Worm (Caenorhabditis elegans): Measurements from ENCODE around the gene C08F1.12.

The C08F1.12 gene

DNA sequence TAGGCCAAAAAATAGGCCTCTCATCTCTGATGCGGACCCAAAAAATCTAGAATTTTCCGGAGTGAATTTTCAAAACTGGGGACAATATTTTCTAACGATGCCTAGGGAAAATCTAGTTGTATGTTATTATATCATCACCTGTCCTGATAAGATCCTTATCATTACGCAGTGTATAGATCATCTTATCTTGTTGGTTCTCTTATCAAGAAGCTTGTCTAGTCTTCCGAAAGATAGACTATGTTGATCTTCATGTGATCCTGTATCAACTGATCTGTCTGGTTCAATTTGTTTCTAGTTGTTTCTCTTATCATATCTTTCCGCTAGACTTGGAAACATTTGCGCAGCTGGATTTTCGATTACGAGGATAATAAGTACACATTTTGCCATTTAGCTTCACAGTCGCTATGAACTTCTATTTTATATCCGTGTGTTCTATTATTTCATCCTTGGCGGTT lies 44.6 kb upstream of the C08F1.12 start, which contains the start of gene C52E2.3:
TSS of gene C52E2.3 (plus strand) at position 405 of the 455 bp plus-strand sequence.
- TF ChIP-seq zfp-2 (tag; optimal IDR thresholded peaks at IDR 0.05) (no peak), hlh-11 (tag; optimal IDR thresholded peaks at IDR 0.05) (peak; percentile 6)

DNA sequence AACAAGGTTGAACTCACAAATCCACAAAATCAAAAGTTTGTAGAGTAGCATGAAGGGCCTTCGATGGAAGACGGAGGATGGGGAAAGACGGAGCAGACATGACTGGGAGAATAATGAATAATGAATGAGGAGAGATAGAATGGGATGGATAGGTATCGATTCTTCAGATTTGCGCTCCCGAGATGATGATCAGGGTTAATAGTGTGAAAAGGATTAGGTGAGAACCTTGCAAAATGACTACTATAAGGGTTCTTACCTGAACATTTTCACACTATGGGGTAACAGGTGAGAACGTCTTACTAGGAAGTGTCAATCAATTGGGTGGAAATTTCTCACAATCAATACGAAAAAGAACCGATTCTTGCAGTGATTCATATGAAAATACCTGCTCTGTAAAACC lies 44.0 kb upstream of the C08F1.12 start, which contains the start of gene fbxb-96:
TSS of gene fbxb-96 (minus strand) at position 101 of the 400 bp plus-strand sequence.
- TF ChIP-seq daf-19 (GFP tag; conservative IDR thresholded peaks at IDR 0.05) (no peak), nhr-28 (tag; optimal IDR thresholded peaks at IDR 0.05) (no peak), daf-12 (tag; optimal IDR thresholded peaks at IDR 0.05) (no peak), Y5F2A.4 (GFP tag; optimal IDR thresholded peaks at IDR 0.05) (no peak), F44E2.7 (GFP tag; IDR thresholded peaks at IDR 0.05) (no peak), nhr-10 (tag; optimal IDR thresholded peaks at IDR 0.05) (no peak), D1046.2 (GFP tag; IDR thresholded peaks at IDR 0.05) (no peak), F49E8.2 (tag; optimal IDR thresholded peaks at IDR 0.05; ENCODE audit: borderline replicate concordance) (no peak), ceh-28 (tag; optimal IDR thresholded peaks at IDR 0.05) (no peak), saeg-2 (GFP tag; IDR thresholded peaks at IDR 0.05) (no peak)

DNA sequence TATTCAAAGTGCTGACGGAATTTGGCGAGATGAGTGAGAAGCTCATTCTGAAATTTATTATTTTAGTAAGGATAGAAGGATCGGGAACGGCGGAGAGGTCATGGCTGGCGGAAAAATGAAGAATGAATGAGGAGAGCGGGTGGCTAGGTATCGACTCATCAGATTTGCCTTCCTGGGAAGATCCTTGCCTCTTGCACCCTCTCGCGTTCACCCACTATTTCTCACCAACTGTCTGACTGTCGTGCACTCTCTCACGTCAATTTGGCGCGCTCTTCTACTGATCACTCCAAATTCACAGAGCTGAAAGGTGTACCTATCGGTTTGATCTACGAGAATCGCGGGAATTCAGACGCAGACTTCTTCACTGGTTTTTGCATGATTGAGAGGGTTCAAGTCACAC lies 41.9 kb upstream of the C08F1.12 start, which contains the start of gene fbxb-97:
TSS of gene fbxb-97 (minus strand) at position 53 of the 400 bp plus-strand sequence.
- TF ChIP-seq egl-43 (GFP tag; IDR thresholded peaks at IDR 0.05), result 0 out of 2 replicates have a peak, but pooled peaks have one; percentile 51
- TF ChIP-seq dmd-9 (GFP tag; IDR thresholded peaks at IDR 0.05), result no peak
- TF ChIP-seq unc-62 (GFP tag; optimal IDR thresholded peaks at IDR 0.05 in 1 of 2), result peak in 1 of 2 experiments; percentile 10
- no peak for TF ChIP-seq unc-62 (tag; optimal IDR thresholded peaks at IDR 0.05)
- TF ChIP-seq duxl-1 (tag; optimal IDR thresholded peaks at IDR 0.05; ENCODE audit: poor library complexity), result peak; percentile 91

DNA sequence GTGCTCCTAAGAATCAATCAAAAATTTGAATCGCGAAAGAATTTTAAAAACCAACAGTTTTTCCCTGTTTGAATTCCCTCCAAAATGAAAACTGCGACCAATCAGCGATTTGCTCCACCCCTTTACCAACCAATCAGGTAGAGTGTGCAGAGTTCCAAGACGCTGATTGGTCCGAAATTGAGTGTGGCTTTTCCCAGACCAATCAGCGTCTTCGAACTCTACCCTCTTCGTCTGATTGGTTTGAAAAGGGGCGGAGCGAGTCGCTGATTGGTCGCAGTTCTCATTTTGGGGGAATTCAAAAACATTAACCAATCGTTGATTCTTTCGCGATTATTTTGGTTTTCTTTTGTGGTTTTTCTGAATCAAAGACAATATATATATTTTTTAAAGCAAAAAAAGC lies 38.3 kb upstream of the C08F1.12 start:
- TF ChIP-seq lin-39 (tag; optimal IDR thresholded peaks at IDR 0.05), result no peak
- TF ChIP-seq mes-2 (tag; optimal IDR thresholded peaks at IDR 0.05; ENCODE audit: poor library complexity, severe bottlenecking), result no peak
- no peak for TF ChIP-seq mdl-1 (tag; optimal IDR thresholded peaks at IDR 0.05)
- no peak for TF ChIP-seq lin-1 (GFP tag; IDR thresholded peaks at IDR 0.05)
- TF ChIP-seq ceh-82 (tag; optimal IDR thresholded peaks at IDR 0.05), result no peak
- no peak for TF ChIP-seq zfp-2 (tag; optimal IDR thresholded peaks at IDR 0.05)
- TF ChIP-seq spr-3 (GFP tag; optimal IDR thresholded peaks at IDR 0.05), result no peak
- TF ChIP-seq hlh-30 (tag; optimal IDR thresholded peaks at IDR 0.05; ENCODE audit: insufficient read depth), result no peak
- no peak for TF ChIP-seq php-3 (GFP tag; IDR thresholded peaks at IDR 0.05)
- TF ChIP-seq nhr-76 (tag; optimal IDR thresholded peaks at IDR 0.05), result no peak
- no peak for TF ChIP-seq mdt-29 (GFP tag; IDR thresholded peaks at IDR 0.05)
- no peak for TF ChIP-seq cey-2 (tag; optimal IDR thresholded peaks at IDR 0.05; ENCODE audit: borderline replicate concordance, insufficient read depth)
- no peak for TF ChIP-seq madf-9 (GFP tag; conservative IDR thresholded peaks at IDR 0.05)
- TF ChIP-seq Y75B8A.6 (GFP tag; IDR thresholded peaks at IDR 0.05), result no peak
- TF ChIP-seq F26F4.8 (GFP tag; conservative IDR thresholded peaks at IDR 0.05), result no peak

DNA sequence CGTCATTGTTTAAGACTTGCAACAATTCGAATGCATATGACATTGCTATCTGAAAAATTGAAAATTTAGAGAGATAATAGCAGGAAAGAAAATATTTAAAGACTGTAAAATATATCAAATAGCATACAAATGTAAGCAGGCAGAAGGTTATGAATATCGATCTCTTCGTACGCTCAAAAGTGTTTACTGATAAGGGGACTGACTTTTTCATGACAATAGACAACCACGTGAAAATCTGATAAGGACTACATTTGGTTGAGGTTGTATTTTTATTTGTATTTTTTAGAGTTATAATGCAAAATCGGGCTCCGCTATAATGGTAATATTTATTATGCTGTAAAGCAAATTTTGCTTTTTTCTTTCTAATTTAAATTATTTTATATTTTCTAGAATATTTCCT lies 36.6 kb upstream of the C08F1.12 start, which contains the start of the genes C52E2.5 and C52E2.4:
TSS of gene C52E2.5 (minus strand) at position 43 of the 400 bp plus-strand sequence.
TSS of gene C52E2.4 (plus strand) at position 252 of the 400 bp plus-strand sequence.
- TF ChIP-seq madf-5 (GFP tag; IDR thresholded peaks at IDR 0.05) (no peak), spr-3 (GFP tag; optimal IDR thresholded peaks at IDR 0.05) (no peak), mep-1 (tag; optimal IDR thresholded peaks at IDR 0.05) (no peak), zip-11 (GFP tag; IDR thresholded peaks at IDR 0.05) (no peak), F10B5.3 (tag; optimal IDR thresholded peaks at IDR 0.05) (no peak), nhr-6 (tag; optimal IDR thresholded peaks at IDR 0.05) (no peak), dmd-6 (GFP tag; IDR thresholded peaks at IDR 0.05) (peak; percentile 64), nhr-28 (tag; optimal IDR thresholded peaks at IDR 0.05) (peak; percentile 82), hlh-30 (tag; optimal IDR thresholded peaks at IDR 0.05; ENCODE audit: insufficient read depth) (peak; percentile 33), dve-1 (tag; optimal IDR thresholded peaks at IDR 0.05; ENCODE audit: insufficient read depth) (peak; percentile 58), nhr-25 (tag; optimal IDR thresholded peaks at IDR 0.05; ENCODE audit: borderline replicate concordance, insufficient read depth) (no peak), daf-16 (GFP tag; optimal IDR thresholded peaks at IDR 0.05) (no peak), daf-16 (tag; optimal IDR thresholded peaks at IDR 0.05) (peak; percentile 96), pqm-1 (tag; optimal IDR thresholded peaks at IDR 0.05) (peak; percentile 87), php-3 (GFP tag; IDR thresholded peaks at IDR 0.05) (0 out of 2 replicates have a peak, but pooled peaks have one; percentile 29), ctbp-1 (GFP tag; IDR thresholded peaks at IDR 0.05) (no peak), duxl-1 (tag; optimal IDR thresholded peaks at IDR 0.05; ENCODE audit: poor library complexity) (peak; percentile 49), hif-1 (tag; optimal IDR thresholded peaks at IDR 0.05) (no peak)

Data from whole organism, L4 larva.